Worm (Caenorhabditis elegans): ENCODE results near the gene srr-7.
A peak's percentile ranks its signal among the peaks of the same experiment; 100 is the strongest.

srr-7 gene

DNA sequence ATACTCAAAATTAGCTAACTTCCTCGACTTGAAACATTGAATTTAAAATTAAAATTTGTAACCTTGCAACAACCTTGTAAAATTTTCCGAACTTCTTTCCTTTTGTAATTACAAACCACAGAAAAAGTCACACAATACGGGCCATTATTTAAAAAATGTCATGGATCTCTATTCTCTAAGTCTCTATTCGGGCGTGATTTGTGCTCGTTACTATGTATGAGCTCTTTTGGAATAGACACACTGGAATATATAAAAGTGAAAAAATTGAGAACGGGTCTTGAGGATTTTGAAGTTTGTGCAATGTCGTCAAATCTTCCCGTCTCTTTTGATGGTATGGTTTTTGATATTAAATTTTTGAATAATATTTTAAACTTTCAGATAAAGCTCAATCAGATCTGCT, at the start of gene srr-7:
Gene srr-7 (plus strand): TSS at position 301 of the 400 bp plus-strand sequence.
- no peak for TF ChIP-seq lin-13 (GFP tag; optimal IDR thresholded peaks at IDR 0.05)
- no peak for TF ChIP-seq pag-3 (tag; optimal IDR thresholded peaks at IDR 0.05; ENCODE audit: borderline replicate concordance, insufficient read depth)

DNA sequence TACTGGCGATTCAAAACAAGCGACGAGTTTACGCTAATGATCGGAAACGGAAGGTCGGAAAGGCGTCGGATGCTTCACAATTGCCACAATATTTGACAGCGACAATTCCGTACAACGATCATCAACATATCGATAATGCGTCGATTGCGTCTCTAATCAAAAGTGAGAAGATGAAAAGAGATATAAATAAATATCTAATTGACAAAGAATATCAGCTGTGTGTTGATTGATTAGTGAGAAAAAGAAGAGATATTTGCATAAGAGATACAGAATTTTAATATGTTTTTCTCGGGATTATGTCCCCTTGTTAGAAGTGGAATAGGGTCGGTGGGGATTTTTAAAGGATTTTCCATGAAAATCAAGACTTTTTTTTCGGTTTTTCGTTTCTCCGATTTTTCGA, 49.5 kb upstream of the srr-7 start:
- no peak for TF ChIP-seq lin-35 (GFP tag; optimal IDR thresholded peaks at IDR 0.05)
- no peak for TF ChIP-seq aly-2 (tag; optimal IDR thresholded peaks at IDR 0.05)
- no peak for TF ChIP-seq C34B4.2 (tag; optimal IDR thresholded peaks at IDR 0.05)
- TF ChIP-seq ceh-63 (GFP tag; optimal IDR thresholded peaks at IDR 0.05), result no peak
- peak; percentile 66 for TF ChIP-seq blmp-1 (tag; optimal IDR thresholded peaks at IDR 0.05)
- TF ChIP-seq ceh-8 (GFP tag; optimal IDR thresholded peaks at IDR 0.05), result no peak
- TF ChIP-seq mab-9 (GFP tag; IDR thresholded peaks at IDR 0.05), result no peak
- TF ChIP-seq hlh-17 (GFP tag; optimal IDR thresholded peaks at IDR 0.05; ENCODE audit: borderline replicate concordance), result no peak
- TF ChIP-seq sptf-1 (tag; optimal IDR thresholded peaks at IDR 0.05), result no peak
- no peak for TF ChIP-seq tlp-1 (tag; optimal IDR thresholded peaks at IDR 0.05)
- no peak for TF ChIP-seq ztf-11 (tag; optimal IDR thresholded peaks at IDR 0.05)
- TF ChIP-seq pax-3 (tag; optimal IDR thresholded peaks at IDR 0.05), result no peak
- no peak for TF ChIP-seq vab-15 (tag; optimal IDR thresholded peaks at IDR 0.05)
- TF ChIP-seq ces-1 (GFP tag; optimal IDR thresholded peaks at IDR 0.05), result no peak
- TF ChIP-seq unc-30 (tag; optimal IDR thresholded peaks at IDR 0.05), result no peak
- TF ChIP-seq dsc-1 (tag; optimal IDR thresholded peaks at IDR 0.05), result peak; percentile 64
- no peak for TF ChIP-seq lin-15B (tag; optimal IDR thresholded peaks at IDR 0.05)

DNA sequence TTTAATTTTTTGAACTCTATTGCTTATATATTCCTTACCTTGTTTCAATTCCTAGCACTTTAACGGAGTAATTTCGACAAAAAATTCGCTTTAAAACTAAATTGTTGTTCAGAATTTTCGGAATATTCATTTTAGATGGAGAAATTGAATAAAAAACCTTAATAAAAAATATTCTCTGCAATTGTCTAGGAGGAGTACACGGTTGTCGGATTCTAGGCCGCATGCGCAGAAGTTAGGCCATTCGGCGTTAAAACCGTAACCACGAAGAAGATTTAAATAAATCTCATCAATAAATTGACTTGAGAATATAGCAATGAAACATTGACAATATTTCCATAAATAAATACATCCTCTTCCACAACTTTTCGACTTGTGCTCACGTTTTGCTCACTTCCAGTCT, 45.8 kb upstream of the srr-7 start, which contains the start of the genes C01G10.10 and C01G10.9:
Gene C01G10.10 (minus strand): TSS at position 151 of the 400 bp plus-strand sequence.
Gene C01G10.9 (plus strand): TSS at position 240 of the 400 bp plus-strand sequence.
- TF ChIP-seq ceh-90 (tag; optimal IDR thresholded peaks at IDR 0.05) (peak; percentile 92), nhr-12 (tag; optimal IDR thresholded peaks at IDR 0.05) (no peak), unc-86 (tag; optimal IDR thresholded peaks at IDR 0.05) (peak; percentile 46), elt-3 (tag; optimal IDR thresholded peaks at IDR 0.05) (peak in 1 of 6 experiments; percentile 60), nhr-77 (tag; optimal IDR thresholded peaks at IDR 0.05) (no peak), sptf-1 (tag; optimal IDR thresholded peaks at IDR 0.05) (no peak), mep-1 (tag; optimal IDR thresholded peaks at IDR 0.05) (peak; percentile 79), skn-1 (tag; optimal IDR thresholded peaks at IDR 0.05) (peak; percentile 38), ceh-63 (GFP tag; optimal IDR thresholded peaks at IDR 0.05) (no peak), lin-14 (GFP tag; optimal IDR thresholded peaks at IDR 0.05) (peak; percentile 69), ces-1 (GFP tag; optimal IDR thresholded peaks at IDR 0.05) (no peak), efl-3 (GFP tag; optimal IDR thresholded peaks at IDR 0.05) (peak; percentile 54), mdl-1 (tag; optimal IDR thresholded peaks at IDR 0.05) (no peak), fos-1 (tag; optimal IDR thresholded peaks at IDR 0.05) (no peak), nhr-19 (GFP tag; conservative IDR thresholded peaks at IDR 0.05) (peak; percentile 73), nhr-47 (tag; optimal IDR thresholded peaks at IDR 0.05) (peak; percentile 86), unc-130 (tag; optimal IDR thresholded peaks at IDR 0.05) (peak; percentile 34), isw-1 (GFP tag; IDR thresholded peaks at IDR 0.05) (peak; percentile 46; the same call in 1 of the 2 replicates), dsc-1 (tag; optimal IDR thresholded peaks at IDR 0.05) (peak; percentile 90), ceh-8 (GFP tag; optimal IDR thresholded peaks at IDR 0.05) (no peak), fkh-8 (tag; optimal IDR thresholded peaks at IDR 0.05) (peak; percentile 53), ama-1 (optimal IDR thresholded peaks at IDR 0.05) (no peak), lin-15B (tag; optimal IDR thresholded peaks at IDR 0.05) (no peak), nhr-11 (tag; optimal IDR thresholded peaks at IDR 0.05) (no peak), snu-23 (GFP tag; optimal IDR thresholded peaks at IDR 0.05) (peak; percentile 86), sox-4 (tag; optimal IDR thresholded peaks at IDR 0.05) (peak; percentile 90), C16A3.4 (tag; optimal IDR thresholded peaks at IDR 0.05) (peak; percentile 27), tlp-1 (tag; optimal IDR thresholded peaks at IDR 0.05) (no peak), ztf-11 (tag; optimal IDR thresholded peaks at IDR 0.05) (peak in 1 of 2 experiments; percentile 95), nhr-28 (tag; optimal IDR thresholded peaks at IDR 0.05) (no peak), C34B4.2 (tag; optimal IDR thresholded peaks at IDR 0.05) (no peak), aha-1 (tag; optimal IDR thresholded peaks at IDR 0.05) (no peak), nhr-71 (tag; optimal IDR thresholded peaks at IDR 0.05) (peak; percentile 87), aly-2 (tag; optimal IDR thresholded peaks at IDR 0.05) (no peak), blmp-1 (tag; optimal IDR thresholded peaks at IDR 0.05) (peak; percentile 51), nhr-84 (tag; optimal IDR thresholded peaks at IDR 0.05) (no peak), alr-1 (tag; optimal IDR thresholded peaks at IDR 0.05; ENCODE audit: borderline replicate concordance) (no peak), pqm-1 (tag; optimal IDR thresholded peaks at IDR 0.05) (no peak), nhr-76 (tag; optimal IDR thresholded peaks at IDR 0.05) (no peak), lin-35 (GFP tag; optimal IDR thresholded peaks at IDR 0.05) (peak; percentile 21 to 46), jun-1 (tag; optimal IDR thresholded peaks at IDR 0.05) (peak; percentile 29)
